Worm (Caenorhabditis elegans) whole organism, L1 larva: ENCODE data around the gene reps-1.

Source experiments
- dpl-1 ChIP-seq, 3 experiments: fragments of 150-350 bp in 2 of 3; sonication (generic microtip) in 1 of 3; optimal IDR thresholded peaks; 2 replicates each; lab custom pipeline; 2014 to 2017; ENCODE audit warnings: missing biosample characterization in 3 of 3, missing genetic modification characterization in 3 of 3, missing genetic modification reagents in 3 of 3
- efl-3 ChIP-seq: fragments of 200-800 bp; sonication (Bioruptor generic); optimal IDR thresholded peaks from 2 replicates; lab custom pipeline; 2018; ENCODE audit warnings: mild to moderate bottlenecking, missing genetic modification characterization, missing compliant biosample characterization
- fos-1 ChIP-seq: fragments of 150-350 bp; optimal IDR thresholded peaks from 2 replicates; lab custom pipeline; 2014; ENCODE audit warnings: missing biosample characterization, missing genetic modification characterization
- nhr-11 ChIP-seq: fragments of 150-350 bp; optimal IDR thresholded peaks from 2 replicates; lab custom pipeline; 2014; ENCODE audit warnings: missing biosample characterization, missing genetic modification characterization
- pqm-1 ChIP-seq: sonication (generic microtip); optimal IDR thresholded peaks from 3 replicates; lab custom pipeline; 2017; ENCODE audit warnings: missing biosample characterization, missing genetic modification characterization
- swsn-7 ChIP-seq: sonication (generic microtip); optimal IDR thresholded peaks from 2 replicates; lab custom pipeline; 2016; ENCODE audit warnings: missing genetic modification characterization, missing compliant biosample characterization
- zag-1 ChIP-seq: fragments of 150-350 bp; optimal IDR thresholded peaks from 2 replicates; lab custom pipeline; 2014; ENCODE audit warnings: missing biosample characterization, missing genetic modification characterization

- no peak for TF ChIP-seq nhr-11 (tag; lab: Kevin White, UChicago)
- TF ChIP-seq dpl-1 (GFP tag; optimal IDR thresholded peaks at IDR 0.05; lab: Kevin White, UChicago): no peak
- TF ChIP-seq pqm-1 (tag; lab: Kevin White, UChicago): no peak
- TF ChIP-seq fos-1: no peak
- TF ChIP-seq efl-3: no peak
- no peak for TF ChIP-seq swsn-7 (tag; lab: Kevin White, UChicago)
- no peak for TF ChIP-seq zag-1 (tag; lab: Kevin White, UChicago)
These were observed 658 bp upstream of the reps-1 start for ce11 chrV:18990958-18991357.
